Worm (Caenorhabditis elegans): ENCODE data around the gene sri-7.

DNA sequence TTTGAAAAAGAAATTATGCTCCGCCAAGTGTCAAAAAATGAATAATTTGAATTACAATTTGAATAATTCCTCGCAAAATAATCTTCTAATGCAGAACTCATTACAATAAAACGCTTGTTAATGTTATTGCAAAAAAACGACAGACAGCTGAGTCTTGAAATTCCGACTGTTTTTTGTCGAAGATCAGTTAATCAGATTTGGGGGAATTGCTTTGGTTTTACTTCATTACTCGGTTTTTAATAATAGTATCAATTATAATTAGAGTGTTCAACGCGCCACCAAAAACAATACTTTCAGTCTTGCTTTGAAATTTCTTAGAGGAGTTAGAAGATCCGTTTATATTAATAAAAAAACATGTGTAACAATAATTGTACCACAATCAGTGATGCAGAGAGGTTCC, 22.2 kb upstream of the sri-7 start, which contains the start of gene srh-122:
- no peak for TF ChIP-seq him-1 (tag; optimal IDR thresholded peaks at IDR 0.05)
- no peak for TF ChIP-seq W03F9.2 (tag; optimal IDR thresholded peaks at IDR 0.05)

Measured in whole organism, L4/young adult.